Fruit fly (Drosophila melanogaster): Measurements from ENCODE around the gene CG31676.

CG31676 gene

DNA sequence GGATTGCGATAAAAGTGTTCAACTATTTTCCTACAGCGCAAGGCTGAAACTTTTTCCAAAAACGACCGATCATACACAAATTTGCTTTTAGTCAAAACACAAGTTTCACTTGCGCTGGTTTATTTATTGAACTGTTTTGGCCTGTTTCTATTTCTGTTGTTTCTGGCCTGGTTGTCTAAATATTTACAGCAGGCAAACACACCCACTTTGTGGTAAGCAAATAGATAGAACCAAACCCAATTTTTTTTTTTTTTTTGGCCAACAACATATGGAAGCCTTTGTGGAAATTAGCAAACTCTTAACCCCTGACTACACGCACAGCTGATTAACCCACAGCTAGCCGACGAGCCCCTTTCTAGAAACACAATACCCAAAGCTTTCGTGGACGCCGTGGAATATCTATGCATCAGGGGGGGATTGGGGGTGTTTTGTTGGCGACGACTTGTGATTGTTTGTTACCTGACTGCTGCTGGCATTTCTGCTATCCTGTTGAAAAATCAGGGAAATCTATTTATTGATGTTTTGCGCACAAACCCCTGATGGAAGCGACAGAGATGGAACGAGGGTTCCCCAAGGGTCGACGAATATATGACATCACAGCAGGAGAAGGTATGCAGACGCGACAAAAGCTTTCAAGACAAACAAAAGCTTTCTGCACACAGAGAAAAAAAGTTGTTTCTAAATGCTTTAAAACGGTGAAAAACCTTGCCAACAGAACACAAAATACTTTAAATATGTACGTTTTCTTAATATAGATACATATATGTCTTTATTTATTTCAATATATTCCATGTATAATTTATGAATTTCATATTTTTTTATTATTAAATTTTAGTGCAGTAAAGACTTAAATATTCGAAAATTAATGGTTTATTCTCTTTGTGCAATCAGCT, 32.7 kb upstream of the CG31676 start (continued):
- TF ChIP-seq Antp (GFP tag; optimal IDR thresholded peaks at IDR 0.05): no peak
- TF ChIP-seq CG13624 (GFP tag; optimal IDR thresholded peaks at IDR 0.05): peak; percentile 6
- TF ChIP-seq CG13424 (tag; optimal IDR thresholded peaks at IDR 0.05): peak; percentile 55
- peak; percentile 51 for TF ChIP-seq CG12391 (tag; optimal IDR thresholded peaks at IDR 0.05)
- peak; percentile 13 for TF ChIP-seq Xbp1 (GFP tag; optimal IDR thresholded peaks at IDR 0.05)
- TF ChIP-seq kni (GFP tag; optimal IDR thresholded peaks at IDR 0.05): no peak
- TF ChIP-seq CG12104 (GFP tag; optimal IDR thresholded peaks at IDR 0.05): peak; percentile 46
- TF ChIP-seq aop (GFP tag; IDR thresholded peaks at IDR 0.05): no peak
- TF ChIP-seq dmrt99B (tag; optimal IDR thresholded peaks at IDR 0.05): peak; percentile 70
- TF ChIP-seq tup (GFP tag; optimal IDR thresholded peaks at IDR 0.05): peak; percentile 29
- peak; percentile 53 for TF ChIP-seq CG31441 (GFP tag; IDR thresholded peaks at IDR 0.05)
- no peak for TF ChIP-seq maf-S (GFP tag; optimal IDR thresholded peaks at IDR 0.05)
- 0 out of 3 replicates have a peak, but pooled peaks have one; percentile 32 for TF ChIP-seq H15 (GFP tag; IDR thresholded peaks at IDR 0.05)
- no peak for TF ChIP-seq en (GFP tag; optimal IDR thresholded peaks at IDR 0.05)
- TF ChIP-seq CTCF (GFP tag; optimal IDR thresholded peaks at IDR 0.05): no peak
- TF ChIP-seq sens-2 (GFP tag; IDR thresholded peaks at IDR 0.05): no peak
- peak; percentile 45; the same call in 1 of the 2 replicates for TF ChIP-seq CG32772 (GFP tag; IDR thresholded peaks at IDR 0.05)
- TF ChIP-seq CG10366 (GFP tag; IDR thresholded peaks at IDR 0.05): peak; percentile 31; the same call in 1 of the 2 replicates
- no peak for TF ChIP-seq CG4328 (GFP tag; optimal IDR thresholded peaks at IDR 0.05)
- peak; percentile 59 for TF ChIP-seq her (GFP tag; optimal IDR thresholded peaks at IDR 0.05)
- no peak for TF ChIP-seq gfzf (GFP tag; optimal IDR thresholded peaks at IDR 0.05)
- TF ChIP-seq sna (GFP tag; IDR thresholded peaks at IDR 0.05; ENCODE audit: partially characterized antibody): 0 out of 2 replicates have a peak, but pooled peaks have one; percentile 18
- no peak for TF ChIP-seq CG17912 (GFP tag; optimal IDR thresholded peaks at IDR 0.05)
- 0 out of 3 replicates have a peak, but pooled peaks have one; percentile 16 for TF ChIP-seq croc (GFP tag; conservative IDR thresholded peaks at IDR 0.05)
- peak; percentile 37 for TF ChIP-seq CG10209 (GFP tag; optimal IDR thresholded peaks at IDR 0.05)
- no peak for TF ChIP-seq gcm2 (GFP tag; optimal IDR thresholded peaks at IDR 0.05)
- TF ChIP-seq CG6683 (GFP tag; optimal IDR thresholded peaks at IDR 0.05): peak; percentile 13
- no peak for TF ChIP-seq hbn (GFP tag; IDR thresholded peaks at IDR 0.05; ENCODE audit: partially characterized antibody)
- peak; percentile 36 for TF ChIP-seq sug (tag; optimal IDR thresholded peaks at IDR 0.05)
- TF ChIP-seq CG7786 (GFP tag; optimal IDR thresholded peaks at IDR 0.05): no peak
- TF ChIP-seq bowl (GFP tag; IDR thresholded peaks at IDR 0.05): no peak
- TF ChIP-seq ems (GFP tag; optimal IDR thresholded peaks at IDR 0.05): no peak
- no peak for TF ChIP-seq inv (GFP tag; IDR thresholded peaks at IDR 0.05; ENCODE audit: partially characterized antibody)
- no peak for TF ChIP-seq CG1024 (GFP tag; IDR thresholded peaks at IDR 0.05)
- no peak for TF ChIP-seq CG9797 (GFP tag; optimal IDR thresholded peaks at IDR 0.05)
- TF ChIP-seq CG18764 (GFP tag; optimal IDR thresholded peaks at IDR 0.05): no peak
- TF ChIP-seq CG4854 (GFP tag; optimal IDR thresholded peaks at IDR 0.05): no peak
- no peak for TF ChIP-seq CG5180 (GFP tag; optimal IDR thresholded peaks at IDR 0.05)
- TF ChIP-seq ash1 (GFP tag; optimal IDR thresholded peaks at IDR 0.05): no peak
- TF ChIP-seq dysf (GFP tag; IDR thresholded peaks at IDR 0.05): peak; percentile 74
- TF ChIP-seq CG15696 (tag; optimal IDR thresholded peaks at IDR 0.05): no peak
- TF ChIP-seq HmgD (GFP tag; optimal IDR thresholded peaks at IDR 0.05): no peak
- no peak for TF ChIP-seq ro (GFP tag; IDR thresholded peaks at IDR 0.05)
- peak; percentile 23 for TF ChIP-seq CG7928 (GFP tag; optimal IDR thresholded peaks at IDR 0.05)
- TF ChIP-seq CG17829 (tag; optimal IDR thresholded peaks at IDR 0.05): peak; percentile 28
- no peak for TF ChIP-seq wor (GFP tag; IDR thresholded peaks at IDR 0.05)
- peak; percentile 17 for TF ChIP-seq CG32532 (GFP tag; IDR thresholded peaks at IDR 0.05)
- TF ChIP-seq HLH54F (GFP tag; optimal IDR thresholded peaks at IDR 0.05): no peak
- no peak for TF ChIP-seq nerfin-2 (GFP tag; IDR thresholded peaks at IDR 0.05; ENCODE audit: partially characterized antibody)

Data from whole organism, embryonic.